Worm (Caenorhabditis elegans) whole organism, L1 larva: ENCODE results near the gene C17B7.15.

Experiments used
- C34B4.2 ChIP-seq: sonication (generic microtip); optimal IDR thresholded peaks from 2 replicates; lab custom pipeline; 2017; ENCODE audit warnings: mild to moderate bottlenecking, missing genetic modification characterization, missing compliant biosample characterization
- F16B12.6 ChIP-seq: fragments of 150-350 bp; optimal IDR thresholded peaks from 2 replicates; lab custom pipeline; 2014; ENCODE audit warnings: missing biosample characterization, missing genetic modification characterization
- Y116A8C.19 ChIP-seq: sonication (generic microtip); optimal IDR thresholded peaks from 2 replicates; lab custom pipeline; 2016; ENCODE audit warnings: missing compliant biosample characterization, missing genetic modification characterization, borderline replicate concordance
- ceh-63 ChIP-seq: fragments of 200-800 bp; sonication (Bioruptor generic); optimal IDR thresholded peaks from 2 replicates; lab custom pipeline; 2018; ENCODE audit warnings: mild to moderate bottlenecking, missing genetic modification characterization, missing compliant biosample characterization
- ceh-8 ChIP-seq: fragments of 200-800 bp; sonication (Bioruptor generic); optimal IDR thresholded peaks from 2 replicates; lab custom pipeline; 2018; ENCODE audit warnings: mild to moderate bottlenecking, missing genetic modification characterization, moderate library complexity, missing compliant biosample characterization
- ceh-82 ChIP-seq, 3 experiments: fragments of 150-350 bp in 1 of 3; sonication (generic microtip) in 2 of 3; optimal IDR thresholded peaks; 2 replicates each; lab custom pipeline; 2014 to 2017; ENCODE audit warnings: missing biosample characterization in 3 of 3, missing genetic modification characterization in 3 of 3
- ceh-88 ChIP-seq: fragments of 200-800 bp; sonication (Bioruptor generic); IDR thresholded peaks from 2 replicates; pipeline ENCODE4 v1.3.6; 2022; ENCODE audit warnings: missing genetic modification characterization, missing compliant biosample characterization
- dpl-1 ChIP-seq, 3 experiments: fragments of 150-350 bp in 2 of 3; sonication (generic microtip) in 1 of 3; optimal IDR thresholded peaks; 2 replicates each; lab custom pipeline; 2014 to 2017; ENCODE audit warnings: missing biosample characterization in 3 of 3, missing genetic modification characterization in 3 of 3, missing genetic modification reagents in 3 of 3
- dsc-1 ChIP-seq: sonication (generic microtip); optimal IDR thresholded peaks from 2 replicates; lab custom pipeline; 2016; ENCODE audit warnings: mild to moderate bottlenecking, missing genetic modification characterization, missing compliant biosample characterization
- efl-1 ChIP-seq, 4 experiments: fragments of 150-350 bp; optimal IDR thresholded peaks in 3 of 4; peaks in 1 of 4; 1 replicate in 1 of 4; 2 replicates in 3 of 4; lab custom pipeline; 2014; ENCODE audit warnings: missing biosample characterization in 2 of 4, missing genetic modification characterization in 2 of 4, missing genetic modification reagents in 2 of 4
- egl-13 ChIP-seq: sonication (generic microtip); optimal IDR thresholded peaks from 2 replicates; lab custom pipeline; 2016; ENCODE audit warnings: missing genotype, missing genetic modification reagents, missing genetic modification characterization, missing compliant biosample characterization
- ets-5 ChIP-seq: fragments of 200-800 bp; sonication (Bioruptor generic); IDR thresholded peaks from 2 replicates; pipeline ENCODE4 v1.3.6; 2022; ENCODE audit warnings: missing genetic modification characterization, missing compliant biosample characterization
- fkh-8 ChIP-seq: sonication (generic microtip); optimal IDR thresholded peaks from 2 replicates; lab custom pipeline; 2016; ENCODE audit warnings: mild to moderate bottlenecking, missing genetic modification characterization, missing compliant biosample characterization
- fos-1 ChIP-seq: fragments of 150-350 bp; optimal IDR thresholded peaks from 2 replicates; lab custom pipeline; 2014; ENCODE audit warnings: missing biosample characterization, missing genetic modification characterization
- isw-1 ChIP-seq: fragments of 200-800 bp; sonication (Bioruptor generic); IDR thresholded peaks from 2 replicates; pipeline ENCODE4 v1.3.6; 2022; ENCODE audit warnings: missing genetic modification characterization, missing compliant biosample characterization
- jun-1 ChIP-seq: fragments of 150-350 bp; optimal IDR thresholded peaks from 2 replicates; lab custom pipeline; 2014; ENCODE audit warnings: missing biosample characterization, missing genetic modification reagents, missing genetic modification characterization
- lin-13 ChIP-seq: fragments of 150-350 bp; optimal IDR thresholded peaks from 2 replicates; lab custom pipeline; 2014; ENCODE audit warnings: missing biosample characterization, missing genetic modification reagents, missing genetic modification characterization
- lin-14 ChIP-seq: fragments of 200-800 bp; sonication (Bioruptor generic); optimal IDR thresholded peaks from 2 replicates; lab custom pipeline; 2018; ENCODE audit warnings: mild to moderate bottlenecking, missing genetic modification characterization, moderate library complexity, missing compliant biosample characterization
- lin-15B ChIP-seq: fragments of 150-350 bp; sonication (generic microtip); optimal IDR thresholded peaks from 3 replicates; lab custom pipeline; 2014; ENCODE audit warnings: missing biosample characterization, missing genetic modification characterization
- lin-35 ChIP-seq, 2 experiments: fragments of 150-350 bp; optimal IDR thresholded peaks; 2 replicates each; lab custom pipeline; 2014; ENCODE audit warnings: missing biosample characterization in 2 of 2, missing genetic modification characterization in 2 of 2, missing genetic modification reagents in 2 of 2
- lir-3 ChIP-seq: sonication (generic microtip); optimal IDR thresholded peaks from 2 replicates; lab custom pipeline; 2016; ENCODE audit warnings: mild to moderate bottlenecking, missing genetic modification characterization, moderate library complexity, missing compliant biosample characterization; ENCODE audit not compliant: poor library complexity
- lsy-2 ChIP-seq, 2 experiments: fragments of 150-350 bp; optimal IDR thresholded peaks; 2 replicates each; lab custom pipeline; 2014; ENCODE audit warnings: missing biosample characterization in 2 of 2, missing genetic modification characterization in 2 of 2
- mab-9 ChIP-seq: fragments of 200-800 bp; sonication (Bioruptor generic); IDR thresholded peaks from 2 replicates; pipeline ENCODE4 v1.3.6; 2022; ENCODE audit warnings: missing genetic modification reagents, missing genetic modification characterization, missing compliant biosample characterization
- mdl-1 ChIP-seq, 2 experiments: fragments of 150-350 bp; optimal IDR thresholded peaks; 2 replicates each; lab custom pipeline; 2014 to 2017; ENCODE audit warnings: missing biosample characterization in 2 of 2, missing genetic modification characterization in 2 of 2, inconsistent platforms in 1 of 2
- mep-1 ChIP-seq: fragments of 150-350 bp; optimal IDR thresholded peaks from 2 replicates; lab custom pipeline; 2014; ENCODE audit warnings: missing biosample characterization, missing genetic modification characterization
- nhr-19 ChIP-seq: fragments of 200-800 bp; sonication (Bioruptor generic); conservative IDR thresholded peaks from 2 replicates; pipeline ENCODE4 v1.3.6; 2022; ENCODE audit warnings: missing genetic modification characterization, missing compliant biosample characterization
- nhr-20 ChIP-seq: sonication (generic microtip); optimal IDR thresholded peaks from 2 replicates; lab custom pipeline; 2016; ENCODE audit warnings: mild to moderate bottlenecking, missing genetic modification characterization, missing compliant biosample characterization
- nhr-28 ChIP-seq: fragments of 150-350 bp; optimal IDR thresholded peaks from 2 replicates; lab custom pipeline; 2014; ENCODE audit warnings: missing biosample characterization, missing genetic modification characterization
- nhr-47 ChIP-seq: sonication (generic microtip); optimal IDR thresholded peaks from 2 replicates; lab custom pipeline; 2016; ENCODE audit warnings: mild to moderate bottlenecking, missing genetic modification characterization, moderate library complexity, missing compliant biosample characterization
- nhr-71 ChIP-seq: sonication (generic microtip); optimal IDR thresholded peaks from 2 replicates; lab custom pipeline; 2016; ENCODE audit warnings: mild to moderate bottlenecking, missing genetic modification characterization, moderate library complexity, missing compliant biosample characterization
- nhr-76 ChIP-seq: sonication (generic microtip); optimal IDR thresholded peaks from 2 replicates; lab custom pipeline; 2017; ENCODE audit warnings: missing biosample characterization, missing genetic modification characterization
- nhr-85 ChIP-seq: sonication (generic microtip); peaks from one replicate; lab custom pipeline; 2016; ENCODE audit warnings: missing genetic modification characterization, inconsistent platforms, missing compliant biosample characterization
- nhr-90 ChIP-seq: sonication (generic microtip); optimal IDR thresholded peaks from 2 replicates; lab custom pipeline; 2016; ENCODE audit warnings: mild to moderate bottlenecking, missing genetic modification characterization, missing compliant biosample characterization; ENCODE audit not compliant: poor library complexity
- pag-3 ChIP-seq: sonication (generic microtip); optimal IDR thresholded peaks from 2 replicates; lab custom pipeline; 2017; ENCODE audit warnings: missing genetic modification characterization, mild to moderate bottlenecking, missing compliant biosample characterization, antibody characterized with exemption, borderline replicate concordance; ENCODE audit not compliant: insufficient read depth
- pax-3 ChIP-seq: fragments of 200-800 bp; sonication (Bioruptor generic); optimal IDR thresholded peaks from 2 replicates; lab custom pipeline; 2018; ENCODE audit warnings: mild to moderate bottlenecking, missing genetic modification characterization, moderate library complexity, missing compliant biosample characterization
- pqm-1 ChIP-seq: sonication (generic microtip); optimal IDR thresholded peaks from 3 replicates; lab custom pipeline; 2017; ENCODE audit warnings: missing biosample characterization, missing genetic modification characterization
- rnt-1 ChIP-seq: sonication (generic microtip); optimal IDR thresholded peaks from 2 replicates; lab custom pipeline; 2016; ENCODE audit warnings: mild to moderate bottlenecking, missing genetic modification characterization, moderate library complexity, missing compliant biosample characterization
- skn-1 ChIP-seq: fragments of 150-350 bp; optimal IDR thresholded peaks from 2 replicates; lab custom pipeline; 2014; ENCODE audit warnings: missing biosample characterization, missing genetic modification characterization
- snu-23 ChIP-seq: sonication (generic microtip); optimal IDR thresholded peaks from 2 replicates; lab custom pipeline; 2016; ENCODE audit warnings: missing genetic modification characterization, missing compliant biosample characterization
- sox-4 ChIP-seq: sonication (generic microtip); optimal IDR thresholded peaks from 2 replicates; lab custom pipeline; 2016; ENCODE audit warnings: missing genetic modification characterization, missing compliant biosample characterization
- swsn-7 ChIP-seq: sonication (generic microtip); optimal IDR thresholded peaks from 2 replicates; lab custom pipeline; 2016; ENCODE audit warnings: missing genetic modification characterization, missing compliant biosample characterization
- unc-30 ChIP-seq: sonication (generic microtip); optimal IDR thresholded peaks from 2 replicates; lab custom pipeline; 2017; ENCODE audit warnings: missing biosample characterization, missing genetic modification characterization
- unc-98 ChIP-seq: fragments of 200-800 bp; sonication (Bioruptor generic); IDR thresholded peaks from 2 replicates; pipeline ENCODE4 v1.3.6; 2022; ENCODE audit warnings: missing genetic modification characterization, missing compliant biosample characterization
- vab-15 ChIP-seq: sonication (generic microtip); optimal IDR thresholded peaks from 2 replicates; lab custom pipeline; 2017; ENCODE audit warnings: missing genotype, mild to moderate bottlenecking, missing genetic modification characterization, missing compliant biosample characterization
- zip-4 ChIP-seq: fragments of 200-800 bp; sonication (Bioruptor generic); optimal IDR thresholded peaks from 2 replicates; lab custom pipeline; 2018; ENCODE audit warnings: mild to moderate bottlenecking, missing genetic modification characterization, moderate library complexity, missing compliant biosample characterization

The C17B7.15 gene

DNA sequence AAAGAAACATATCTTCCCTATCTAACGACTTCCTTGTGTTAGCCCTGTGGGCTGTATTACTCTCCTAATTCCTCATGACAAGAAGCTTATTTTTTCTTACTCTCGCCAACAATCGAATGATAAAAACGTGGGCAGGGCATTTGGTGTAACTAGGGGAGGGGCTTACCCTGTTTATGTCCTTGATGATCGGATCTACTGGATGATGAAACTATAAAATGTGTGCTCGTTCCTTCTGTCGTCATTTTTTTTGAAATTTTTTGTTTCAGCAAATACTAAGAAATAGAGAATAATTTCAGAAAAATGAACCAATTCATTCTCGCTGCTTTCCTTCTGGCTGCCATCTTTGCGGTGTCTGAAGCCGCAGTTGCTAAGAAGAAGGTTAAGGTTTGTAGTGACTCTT lies 7.5 kb upstream of the C17B7.15 start, which contains the start of gene C17B7.3:
C17B7.3 (plus strand) TSS at position 301 of the 400 bp plus-strand sequence.
- TF ChIP-seq efl-1 (optimal IDR thresholded peaks at IDR 0.05; lab: Kevin White, UChicago) (no peak), efl-1 (GFP tag; optimal IDR thresholded peaks at IDR 0.05 in 1 of 2; lab: Kevin White, UChicago) (peak in 1 of 2 experiments; percentile 55), nhr-47 (tag; lab: Kevin White, UChicago) (no peak), mab-9 (GFP tag; lab: Robert Waterston, UW) (no peak), mdl-1 (tag; optimal IDR thresholded peaks at IDR 0.05; lab: Kevin White, UChicago) (no peak), pqm-1 (no peak), dsc-1 (tag; lab: Kevin White, UChicago) (no peak)

DNA sequence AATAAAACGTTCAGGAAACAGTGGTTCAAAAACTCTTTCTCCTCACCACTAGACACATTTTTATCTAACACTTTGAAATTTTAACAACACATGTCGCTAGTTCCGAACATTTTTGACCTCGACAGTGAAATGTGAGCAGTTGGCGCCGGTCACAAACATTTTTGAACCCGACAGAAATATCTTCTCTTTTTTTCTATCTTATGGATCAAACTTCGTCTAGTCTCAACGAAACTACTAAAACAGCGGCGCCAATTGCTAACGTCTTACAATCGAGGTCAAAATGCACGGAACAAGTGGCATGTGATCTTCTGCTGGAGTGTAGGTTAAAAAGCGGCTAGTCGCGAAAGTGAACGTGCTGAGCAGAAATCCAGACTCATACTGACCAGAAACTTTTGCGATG lies 6.0 kb upstream of the C17B7.15 start:
- TF ChIP-seq nhr-71, result peak; percentile 81
- peak; percentile 83 for TF ChIP-seq lin-14 (GFP tag; lab: Kevin White, UChicago)
- no peak for TF ChIP-seq egl-13 (tag; lab: Kevin White, UChicago)
- TF ChIP-seq nhr-20, result peak; percentile 50
- no peak for TF ChIP-seq lin-13
- no peak for TF ChIP-seq unc-30 (tag; lab: Kevin White, UChicago)
- TF ChIP-seq pax-3 (tag; lab: Kevin White, UChicago), result no peak
- TF ChIP-seq rnt-1 (tag; lab: Kevin White, UChicago), result peak; percentile 52
- TF ChIP-seq ceh-88 (GFP tag; lab: Robert Waterston, UW), result no peak
- TF ChIP-seq efl-1 (optimal IDR thresholded peaks at IDR 0.05; lab: Kevin White, UChicago), result no peak
- peak in 1 of 2 experiments; percentile 39 for TF ChIP-seq efl-1 (GFP tag; optimal IDR thresholded peaks at IDR 0.05 in 1 of 2; lab: Kevin White, UChicago)
- TF ChIP-seq nhr-19, result peak; percentile 57
- TF ChIP-seq ets-5, result no peak

DNA sequence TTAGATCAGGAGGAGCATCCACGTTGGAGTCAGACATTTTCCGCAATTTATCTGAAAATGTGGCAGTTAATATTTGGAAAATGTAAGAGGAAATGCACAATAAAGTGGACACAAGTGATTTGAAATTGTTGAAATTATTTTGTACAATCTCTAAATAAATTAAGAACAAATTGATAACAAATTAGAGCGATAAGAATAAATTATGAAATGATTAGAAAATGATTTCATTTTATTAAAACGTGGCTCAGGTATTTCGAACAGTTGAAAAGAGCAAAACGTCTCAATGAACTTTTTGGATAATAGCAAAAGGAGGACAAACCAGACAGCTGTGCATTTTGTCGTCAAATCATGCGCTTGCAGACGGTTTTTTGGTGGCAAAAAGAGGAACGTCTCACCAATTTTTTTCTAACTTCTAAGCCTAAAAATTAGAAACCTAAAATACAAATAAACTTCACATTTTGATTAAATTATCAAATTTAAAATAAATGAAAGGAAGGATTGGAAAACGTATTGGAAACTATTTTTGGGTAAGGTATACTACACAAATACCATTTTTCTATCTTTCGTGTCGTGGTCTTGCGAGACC lies 3.5 kb upstream of the C17B7.15 start, which contains the start of gene fbxa-65:
fbxa-65 (minus strand) TSS at position 51 of the 586 bp plus-strand sequence.
- TF ChIP-seq mep-1 (peak; percentile 23), efl-1 (optimal IDR thresholded peaks at IDR 0.05; lab: Kevin White, UChicago) (peak; percentile 9 to 39), efl-1 (GFP tag; optimal IDR thresholded peaks at IDR 0.05 in 1 of 2; lab: Kevin White, UChicago) (peak; percentile 36 to 85), ceh-63 (GFP tag; lab: Kevin White, UChicago) (no peak), sox-4 (no peak), jun-1 (tag; lab: Kevin White, UChicago) (no peak), mdl-1 (tag; optimal IDR thresholded peaks at IDR 0.05; lab: Kevin White, UChicago) (no peak), skn-1 (tag; lab: Kevin White, UChicago) (no peak), lin-15B (tag; lab: Kevin White, UChicago) (no peak), lir-3 (tag; lab: Kevin White, UChicago) (no peak), nhr-47 (tag; lab: Kevin White, UChicago) (peak; percentile 14), fkh-8 (tag; lab: Kevin White, UChicago) (no peak), lin-14 (GFP tag; lab: Kevin White, UChicago) (peak; percentile 34), ceh-8 (GFP tag; lab: Kevin White, UChicago) (no peak), isw-1 (GFP tag; lab: Robert Waterston, UW) (no peak), zip-4 (GFP tag; lab: Kevin White, UChicago) (no peak), nhr-90 (tag; lab: Kevin White, UChicago) (no peak), rnt-1 (tag; lab: Kevin White, UChicago) (no peak), snu-23 (peak; percentile 19), nhr-28 (no peak), ceh-82 (tag; optimal IDR thresholded peaks at IDR 0.05; lab: Kevin White, UChicago) (no peak), lin-13 (no peak), lin-35 (GFP tag; optimal IDR thresholded peaks at IDR 0.05; lab: Kevin White, UChicago) (peak in 1 of 2 experiments; percentile 20), swsn-7 (tag; lab: Kevin White, UChicago) (peak; percentile 3), dpl-1 (GFP tag; optimal IDR thresholded peaks at IDR 0.05; lab: Kevin White, UChicago) (peak in 2 of 3 experiments; percentile 28 to 47), C34B4.2 (tag; lab: Kevin White, UChicago) (no peak), fos-1 (tag; lab: Kevin White, UChicago) (no peak), Y116A8C.19 (tag; lab: Kevin White, UChicago) (no peak), pag-3 (tag; lab: Kevin White, UChicago) (no peak), unc-30 (tag; lab: Kevin White, UChicago) (no peak), nhr-20 (peak; percentile 35), F16B12.6 (tag; lab: Kevin White, UChicago) (peak; percentile 79), unc-98 (GFP tag; lab: Robert Waterston, UW) (no peak), nhr-76 (tag; lab: Kevin White, UChicago) (no peak), lsy-2 (tag; optimal IDR thresholded peaks at IDR 0.05; lab: Kevin White, UChicago) (peak in 1 of 2 experiments; percentile 2), vab-15 (tag; lab: Kevin White, UChicago) (no peak), nhr-71 (peak; percentile 19), ets-5 (no peak), nhr-85 (tag; lab: Kevin White, UChicago) (peak; percentile 60)
